Fruit fly (Drosophila melanogaster) S2 (cell line): ENCODE data around the gene ppk22.

Source experiments
- CG8478 ChIP-seq: fragments of >200 bp; optimal IDR thresholded peaks from 2 replicates; lab custom pipeline; 2018
- CTCF ChIP-seq, 2 experiments: fragments of >200 bp; optimal IDR thresholded peaks; 2 replicates each; lab custom pipeline; 2018

dm6 chr3R:24859701-24860100, at the start of gene ppk22:
- TF ChIP-seq CG8478 (lab: Kevin White, UChicago) (no peak), CTCF (optimal IDR thresholded peaks at IDR 0.05; lab: Kevin White, UChicago) (no peak)
